Worm (Caenorhabditis elegans) whole organism, L2 larva: Measurements from ENCODE around the gene srh-19.

ENCODE experiments used
- F13H6.1 ChIP-seq: sonication (generic microtip); optimal IDR thresholded peaks from 2 replicates; lab custom pipeline; 2016; ENCODE audit warnings: missing genetic modification characterization, missing compliant biosample characterization
- aly-2 ChIP-seq: fragments of 150-350 bp; optimal IDR thresholded peaks from 2 replicates; lab custom pipeline; 2014; ENCODE audit warnings: missing biosample characterization, missing genetic modification characterization
- ama-1 ChIP-seq: fragments of 150-350 bp; optimal IDR thresholded peaks from 2 replicates; lab custom pipeline; 2018; ENCODE audit warnings: inconsistent platforms
- ceh-16 ChIP-seq: fragments of 150-350 bp; optimal IDR thresholded peaks from 2 replicates; lab custom pipeline; 2014; ENCODE audit warnings: missing biosample characterization, missing genetic modification characterization
- dmd-4 ChIP-seq: sonication (generic microtip); optimal IDR thresholded peaks from 2 replicates; lab custom pipeline; 2017; ENCODE audit warnings: missing biosample characterization, missing genetic modification characterization
- egl-27 ChIP-seq: sonication (generic microtip); optimal IDR thresholded peaks from 3 replicates; lab custom pipeline; 2017; ENCODE audit warnings: missing biosample characterization, missing genetic modification reagents, missing genetic modification characterization
- elt-3 ChIP-seq: sonication (generic microtip); optimal IDR thresholded peaks from 2 replicates; lab custom pipeline; 2017; ENCODE audit warnings: missing biosample characterization, missing genetic modification characterization
- lin-11 ChIP-seq: fragments of 150-350 bp; sonication (generic microtip); optimal IDR thresholded peaks from 2 replicates; lab custom pipeline; 2014; ENCODE audit warnings: missing biosample characterization, missing genetic modification characterization, inconsistent platforms, mixed read lengths
- lsy-2 ChIP-seq, 2 experiments: fragments of 150-350 bp in 1 of 2; sonication (generic microtip) in 1 of 2; optimal IDR thresholded peaks; 2 replicates each; lab custom pipeline; 2014 to 2017; ENCODE audit warnings: missing biosample characterization in 2 of 2, missing genetic modification characterization in 2 of 2
- mab-5 ChIP-seq: fragments of 150-350 bp; optimal IDR thresholded peaks from 2 replicates; lab custom pipeline; 2014; ENCODE audit warnings: missing biosample characterization, missing genetic modification characterization
- nhr-21 ChIP-seq: fragments of 150-350 bp; optimal IDR thresholded peaks from 2 replicates; lab custom pipeline; 2014; ENCODE audit warnings: missing biosample characterization, missing genetic modification characterization
- snpc-4 ChIP-seq: fragments of 150-350 bp; optimal IDR thresholded peaks from 2 replicates; lab custom pipeline; 2014; ENCODE audit warnings: missing biosample characterization, missing genetic modification characterization

DNA sequence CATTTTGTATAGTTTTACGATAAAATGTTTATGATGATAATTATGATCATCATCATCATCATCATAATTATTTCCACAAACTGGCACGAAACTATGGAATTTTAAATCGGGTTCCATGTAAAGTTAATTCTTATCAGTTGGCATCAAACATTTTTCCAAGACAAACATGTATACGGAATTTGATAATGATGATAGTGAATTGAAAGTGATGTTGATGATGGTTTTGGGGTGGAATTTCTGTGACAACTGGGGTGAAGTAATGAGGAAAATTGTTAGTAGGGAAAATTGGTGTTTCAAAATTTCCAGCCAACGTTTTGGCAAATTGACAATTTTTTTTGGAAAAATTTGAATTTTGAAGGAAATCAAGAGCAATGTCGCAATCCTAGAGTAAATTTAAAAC is 46.8 kb downstream of the srh-19 start:
- TF ChIP-seq F13H6.1 (tag; lab: Kevin White, UChicago): no peak
- TF ChIP-seq snpc-4 (tag; lab: Kevin White, UChicago): no peak
- TF ChIP-seq elt-3: no peak
- no peak for TF ChIP-seq lin-11 (tag; lab: Kevin White, UChicago)
- no peak for TF ChIP-seq dmd-4 (tag; lab: Kevin White, UChicago)
- no peak for TF ChIP-seq lsy-2 (tag; optimal IDR thresholded peaks at IDR 0.05; lab: Kevin White, UChicago)
- no peak for TF ChIP-seq aly-2 (tag; lab: Kevin White, UChicago)
- no peak for TF ChIP-seq nhr-21 (tag; lab: Kevin White, UChicago)
- TF ChIP-seq mab-5 (tag; lab: Kevin White, UChicago): no peak
- TF ChIP-seq ceh-16 (tag; lab: Kevin White, UChicago): no peak
- TF ChIP-seq ama-1 (lab: Kevin White, UChicago): no peak
- no peak for TF ChIP-seq egl-27
